Fruit fly (Drosophila melanogaster) whole organism, adult: ENCODE results near the gene CG2767.

Source experiments
- CG11617 ChIP-seq: fragments of 200-800 bp; sonication (Bioruptor generic); optimal IDR thresholded peaks from 2 replicates; lab custom pipeline; 2017; ENCODE audit warnings: mild to moderate bottlenecking, missing biosample characterization, missing genetic modification reagents, missing genetic modification characterization
- CG12768 ChIP-seq: fragments of 200-800 bp; sonication (Bioruptor generic); optimal IDR thresholded peaks from 2 replicates; lab custom pipeline; 2017; ENCODE audit warnings: missing biosample characterization, missing genetic modification characterization, mild to moderate bottlenecking, moderate library complexity, missing genetic modification reagents
- CG14711 ChIP-seq: fragments of 200-800 bp; sonication (Bioruptor generic); optimal IDR thresholded peaks from 2 replicates; lab custom pipeline; 2018; ENCODE audit warnings: missing biosample characterization, mild to moderate bottlenecking, missing genetic modification characterization, moderate library complexity
- CG1620 ChIP-seq: fragments of 200-800 bp; sonication (Bioruptor generic); optimal IDR thresholded peaks from 2 replicates; lab custom pipeline; 2016; ENCODE audit warnings: missing biosample characterization, missing genetic modification characterization
- CG33017 ChIP-seq: fragments of 200-800 bp; sonication (Bioruptor generic); optimal IDR thresholded peaks from 2 replicates; lab custom pipeline; 2018; ENCODE audit warnings: missing biosample characterization, mild to moderate bottlenecking, missing genetic modification characterization, moderate library complexity
- CG5204 ChIP-seq: fragments of 200-800 bp; sonication (Bioruptor generic); optimal IDR thresholded peaks from 2 replicates; lab custom pipeline; 2016; ENCODE audit warnings: missing biosample characterization, missing genetic modification characterization
- CG7045 ChIP-seq: fragments of 200-800 bp; sonication (Bioruptor generic); optimal IDR thresholded peaks from 2 replicates; lab custom pipeline; 2017; ENCODE audit warnings: missing biosample characterization, mild to moderate bottlenecking, missing genetic modification characterization
- CG7101 ChIP-seq: fragments of 200-800 bp; sonication (Bioruptor generic); optimal IDR thresholded peaks from 2 replicates; lab custom pipeline; 2018; ENCODE audit warnings: missing biosample characterization, mild to moderate bottlenecking, missing genetic modification characterization, moderate library complexity
- Clk ChIP-seq: fragments of 200-800 bp; sonication (Bioruptor generic); optimal IDR thresholded peaks from 2 replicates; lab custom pipeline; 2017; ENCODE audit warnings: missing biosample characterization, missing genetic modification characterization
- Crg-1 ChIP-seq: fragments of 200-800 bp; sonication (Bioruptor generic); optimal IDR thresholded peaks from 2 replicates; lab custom pipeline; 2016; ENCODE audit warnings: missing biosample characterization, missing genetic modification characterization
- Hr96 ChIP-seq: fragments of 200-800 bp; sonication (Bioruptor generic); optimal IDR thresholded peaks from 2 replicates; lab custom pipeline; 2016; ENCODE audit warnings: missing biosample characterization, missing genetic modification characterization
- Mnt ChIP-seq: fragments of 200-800 bp; sonication (Bioruptor generic); optimal IDR thresholded peaks from 2 replicates; lab custom pipeline; 2016; ENCODE audit warnings: missing biosample characterization, mild to moderate bottlenecking, missing genetic modification characterization
- bab1 ChIP-seq: fragments of 200-800 bp; sonication (Bioruptor generic); optimal IDR thresholded peaks from 3 replicates; lab custom pipeline; 2019; ENCODE audit warnings: missing biosample characterization, mild to moderate bottlenecking, missing genetic modification characterization, moderate library complexity
- cic ChIP-seq: fragments of 200-800 bp; sonication (Bioruptor generic); optimal IDR thresholded peaks from 2 replicates; lab custom pipeline; 2017; ENCODE audit warnings: missing biosample characterization, mild to moderate bottlenecking, missing genetic modification characterization, moderate library complexity
- cnc ChIP-seq, 2 experiments: fragments of >200 bp; optimal IDR thresholded peaks; 2 replicates each; lab custom pipeline; 2017
- kay ChIP-seq: fragments of 200-800 bp; sonication (Bioruptor generic); peaks from one replicate; lab custom pipeline; 2016; ENCODE audit warnings: missing biosample characterization, missing genetic modification characterization, borderline replicate concordance
- ovo ChIP-seq: fragments of 200-800 bp; sonication (Bioruptor generic); optimal IDR thresholded peaks from 2 replicates; lab custom pipeline; 2016; ENCODE audit warnings: missing biosample characterization, missing genetic modification characterization
- pad ChIP-seq: fragments of 200-800 bp; sonication (Bioruptor generic); optimal IDR thresholded peaks from 3 replicates; lab custom pipeline; 2017; ENCODE audit warnings: missing biosample characterization, missing genetic modification characterization, mild to moderate bottlenecking, moderate library complexity, missing genetic modification reagents
- tj ChIP-seq: fragments of 200-800 bp; sonication (Bioruptor generic); optimal IDR thresholded peaks from 3 replicates; lab custom pipeline; 2017; ENCODE audit warnings: missing biosample characterization, mild to moderate bottlenecking, missing genetic modification characterization, moderate library complexity
- toe ChIP-seq: fragments of 200-800 bp; sonication (Bioruptor generic); optimal IDR thresholded peaks from 2 replicates; lab custom pipeline; 2016; ENCODE audit warnings: missing biosample characterization, missing genetic modification characterization

Gene CG2767

dm6 chr3R:7977011-7977925 lies 30.6 kb downstream of the CG2767 start:
- peak; percentile 68 for TF ChIP-seq cic (GFP tag; lab: Kevin White, UChicago)
- TF ChIP-seq CG11617 (GFP tag; lab: Kevin White, UChicago), result peak; percentile 21
- peak; percentile 55 for TF ChIP-seq CG33017 (tag; lab: Kevin White, UChicago)
- TF ChIP-seq Mnt (GFP tag; lab: Kevin White, UChicago), result peak; percentile 62
- TF ChIP-seq bab1, result peak; percentile 48
- TF ChIP-seq CG12768 (GFP tag; lab: Kevin White, UChicago), result no peak
- TF ChIP-seq tj (GFP tag; lab: Kevin White, UChicago), result no peak
- no peak for TF ChIP-seq ovo (GFP tag; lab: Kevin White, UChicago)
- peak; percentile 52 for TF ChIP-seq CG1620 (GFP tag; lab: Kevin White, UChicago)
- TF ChIP-seq kay, result peak; percentile 84
- peak; percentile 1 for TF ChIP-seq Crg-1 (GFP tag; lab: Kevin White, UChicago)
- peak; percentile 2 for TF ChIP-seq CG7045 (GFP tag; lab: Kevin White, UChicago)
- peak; percentile 6 for TF ChIP-seq pad
- TF ChIP-seq CG7101 (tag; lab: Kevin White, UChicago), result peak; percentile 35
- TF ChIP-seq Hr96 (GFP tag; lab: Kevin White, UChicago), result no peak

- TF ChIP-seq cic (GFP tag; lab: Kevin White, UChicago), result no peak
- TF ChIP-seq Mnt (GFP tag; lab: Kevin White, UChicago), result no peak
- no peak for TF ChIP-seq Hr96 (GFP tag; lab: Kevin White, UChicago)
- TF ChIP-seq cnc (optimal IDR thresholded peaks at IDR 0.05; lab: Kevin White, UChicago), result no peak
- TF ChIP-seq Crg-1 (GFP tag; lab: Kevin White, UChicago), result no peak
- TF ChIP-seq Clk (GFP tag; lab: Kevin White, UChicago), result no peak
- no peak for TF ChIP-seq pad
- no peak for TF ChIP-seq CG11617 (GFP tag; lab: Kevin White, UChicago)
- TF ChIP-seq CG5204 (GFP tag; lab: Kevin White, UChicago), result no peak
- TF ChIP-seq bab1, result no peak
- no peak for TF ChIP-seq kay
- no peak for TF ChIP-seq CG14711
- TF ChIP-seq tj (GFP tag; lab: Kevin White, UChicago), result no peak
- TF ChIP-seq CG33017 (tag; lab: Kevin White, UChicago), result no peak
Observed at dm6 chr3R:7973049-7973448, 34.9 kb downstream of the CG2767 start.

- no peak for TF ChIP-seq toe
- TF ChIP-seq CG7101 (tag; lab: Kevin White, UChicago), result no peak
- TF ChIP-seq CG5204 (GFP tag; lab: Kevin White, UChicago), result no peak
- no peak for TF ChIP-seq tj (GFP tag; lab: Kevin White, UChicago)
- TF ChIP-seq pad, result no peak
- TF ChIP-seq cnc (optimal IDR thresholded peaks at IDR 0.05; lab: Kevin White, UChicago), result no peak
- no peak for TF ChIP-seq Crg-1 (GFP tag; lab: Kevin White, UChicago)
- no peak for TF ChIP-seq Clk (GFP tag; lab: Kevin White, UChicago)
- no peak for TF ChIP-seq CG12768 (GFP tag; lab: Kevin White, UChicago)
- TF ChIP-seq Mnt (GFP tag; lab: Kevin White, UChicago), result no peak
- no peak for TF ChIP-seq CG1620 (GFP tag; lab: Kevin White, UChicago)
- no peak for TF ChIP-seq CG11617 (GFP tag; lab: Kevin White, UChicago)
- no peak for TF ChIP-seq bab1
- TF ChIP-seq CG33017 (tag; lab: Kevin White, UChicago), result no peak
- TF ChIP-seq ovo (GFP tag; lab: Kevin White, UChicago), result no peak
- no peak for TF ChIP-seq cic (GFP tag; lab: Kevin White, UChicago)
- TF ChIP-seq CG7045 (GFP tag; lab: Kevin White, UChicago), result no peak
- TF ChIP-seq CG14711, result no peak
Observed at dm6 chr3R:7972179-7972578, 35.7 kb downstream of the CG2767 start.

DNA sequence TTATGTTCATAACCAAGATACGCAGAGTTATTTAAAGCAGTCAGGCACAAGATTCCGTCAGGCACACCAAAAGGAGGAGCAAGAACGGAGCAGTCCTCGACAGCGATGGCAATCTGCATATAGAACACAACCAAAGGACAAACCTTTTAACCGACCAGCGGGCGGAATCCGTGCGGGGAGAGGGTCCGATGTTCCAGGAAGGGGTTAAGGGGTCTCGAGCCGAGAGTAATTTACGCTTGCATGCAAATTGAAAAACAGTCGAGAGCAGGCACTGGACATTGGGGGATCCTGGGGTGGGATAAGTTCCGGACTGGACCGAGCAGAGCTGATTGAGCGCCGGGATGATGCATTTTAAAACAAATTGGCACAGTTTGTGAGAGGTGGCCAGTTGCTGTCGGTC lies 37.3 kb downstream of the CG2767 start:
- TF ChIP-seq toe, result no peak
- TF ChIP-seq CG7101 (tag; lab: Kevin White, UChicago), result no peak
- TF ChIP-seq CG1620 (GFP tag; lab: Kevin White, UChicago), result no peak
- no peak for TF ChIP-seq ovo (GFP tag; lab: Kevin White, UChicago)
- TF ChIP-seq Hr96 (GFP tag; lab: Kevin White, UChicago), result no peak
- no peak for TF ChIP-seq CG12768 (GFP tag; lab: Kevin White, UChicago)
- no peak for TF ChIP-seq CG11617 (GFP tag; lab: Kevin White, UChicago)
- no peak for TF ChIP-seq CG14711
- no peak for TF ChIP-seq Mnt (GFP tag; lab: Kevin White, UChicago)
- TF ChIP-seq cnc (optimal IDR thresholded peaks at IDR 0.05; lab: Kevin White, UChicago), result no peak
- TF ChIP-seq cic (GFP tag; lab: Kevin White, UChicago), result no peak
- TF ChIP-seq CG5204 (GFP tag; lab: Kevin White, UChicago), result no peak
- TF ChIP-seq kay, result no peak

DNA sequence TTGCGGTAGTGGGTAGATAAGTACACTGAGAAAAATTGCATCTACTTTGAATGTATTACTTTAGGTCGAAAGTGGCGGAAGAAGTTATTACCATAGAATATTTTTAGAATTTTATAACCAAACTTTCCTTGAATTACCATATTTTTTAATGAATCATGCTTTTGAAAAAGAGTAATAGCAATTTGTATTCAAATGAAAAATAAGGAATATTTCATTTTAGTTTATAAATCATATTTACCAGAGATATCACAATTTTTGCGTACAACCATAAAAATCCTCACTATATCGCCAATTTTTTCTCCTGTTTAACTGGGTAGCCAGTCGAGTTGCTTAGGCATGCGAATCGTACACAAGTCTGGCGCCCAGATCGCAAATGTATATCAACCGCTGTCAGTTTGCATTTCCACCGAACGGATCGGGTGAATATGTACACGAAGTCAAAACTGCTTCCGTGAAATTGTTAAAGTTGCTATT lies 38.2 kb downstream of the CG2767 start:
- no peak for TF ChIP-seq pad
- peak; percentile 4 for TF ChIP-seq tj (GFP tag; lab: Kevin White, UChicago)
